Worm (Caenorhabditis elegans): Measurements from ENCODE around the gene srj-4.
A peak's percentile ranks its signal among the peaks of the same experiment; 100 is the strongest.

srj-4 gene

ce11 chrV:12190943-12191569, 28.1 kb downstream of the srj-4 start, which contains the start of gene dpy-30 (continued):
- no peak for TF ChIP-seq let-607 (tag; optimal IDR thresholded peaks at IDR 0.05)
- no peak for TF ChIP-seq ceh-91 (GFP tag; IDR thresholded peaks at IDR 0.05)
- no peak for TF ChIP-seq chd-7 (tag; optimal IDR thresholded peaks at IDR 0.05)
- no peak for TF ChIP-seq gei-17 (GFP tag; optimal IDR thresholded peaks at IDR 0.05)
- TF ChIP-seq hlh-12 (tag; optimal IDR thresholded peaks at IDR 0.05), result no peak
- TF ChIP-seq F49E8.2 (tag; optimal IDR thresholded peaks at IDR 0.05; ENCODE audit: insufficient read depth), result peak; percentile 60
- no peak for TF ChIP-seq F52B5.7 (tag; optimal IDR thresholded peaks at IDR 0.05)
- no peak for TF ChIP-seq Y53G8AR.9 (GFP tag; conservative IDR thresholded peaks at IDR 0.05)
- TF ChIP-seq B0019.2 (GFP tag; conservative IDR thresholded peaks at IDR 0.05), result no peak
- no peak for TF ChIP-seq B0336.3 (GFP tag; IDR thresholded peaks at IDR 0.05)
- TF ChIP-seq repo-1 (tag; optimal IDR thresholded peaks at IDR 0.05), result no peak
- TF ChIP-seq lsl-1 (GFP tag; optimal IDR thresholded peaks at IDR 0.05), result peak; percentile 62
- no peak for TF ChIP-seq ccch-3 (GFP tag; optimal IDR thresholded peaks at IDR 0.05)
- TF ChIP-seq aptf-3 (GFP tag; IDR thresholded peaks at IDR 0.05), result no peak
- TF ChIP-seq madf-3 (GFP tag; IDR thresholded peaks at IDR 0.05), result no peak
- TF ChIP-seq hrde-1 (tag; optimal IDR thresholded peaks at IDR 0.05; ENCODE audit: borderline replicate concordance), result no peak
- TF ChIP-seq nhr-179 (tag; optimal IDR thresholded peaks at IDR 0.05), result no peak
- no peak for TF ChIP-seq sea-2 (GFP tag; IDR thresholded peaks at IDR 0.05)
- TF ChIP-seq egl-18 (GFP tag; IDR thresholded peaks at IDR 0.05), result no peak
- no peak for TF ChIP-seq rec-8 (tag; optimal IDR thresholded peaks at IDR 0.05)
- TF ChIP-seq ztf-26 (tag; optimal IDR thresholded peaks at IDR 0.05), result no peak
- TF ChIP-seq hlh-26 (GFP tag; conservative IDR thresholded peaks at IDR 0.05), result no peak
- TF ChIP-seq T07F8.4 (tag; optimal IDR thresholded peaks at IDR 0.05), result no peak
- TF ChIP-seq attf-6 (GFP tag; IDR thresholded peaks at IDR 0.05), result no peak
- TF ChIP-seq nhr-90 (tag; optimal IDR thresholded peaks at IDR 0.05), result no peak
- no peak for TF ChIP-seq ZK185.1 (tag; optimal IDR thresholded peaks at IDR 0.05; ENCODE audit: poor library complexity, severe bottlenecking)
- no peak for TF ChIP-seq C17E4.6 (GFP tag; IDR thresholded peaks at IDR 0.05)
- TF ChIP-seq lin-26 (GFP tag; IDR thresholded peaks at IDR 0.05), result no peak
- TF ChIP-seq zim-3 (tag; optimal IDR thresholded peaks at IDR 0.05), result no peak
- TF ChIP-seq rpc-1 (optimal IDR thresholded peaks at IDR 0.05), result no peak
- TF ChIP-seq rpc-1 (tag; optimal IDR thresholded peaks at IDR 0.05), result no peak
- no peak for TF ChIP-seq F55B11.4 (tag; optimal IDR thresholded peaks at IDR 0.05; ENCODE audit: borderline replicate concordance, insufficient read depth)
- TF ChIP-seq mxl-1 (tag; optimal IDR thresholded peaks at IDR 0.05), result no peak
- TF ChIP-seq ceh-100 (GFP tag; IDR thresholded peaks at IDR 0.05), result no peak
- peak; percentile 3 for TF ChIP-seq tbp1 (GFP tag; optimal IDR thresholded peaks at IDR 0.05)
- TF ChIP-seq attf-3 (GFP tag; conservative IDR thresholded peaks at IDR 0.05), result peak; percentile 67
- TF ChIP-seq F37B4.10 (GFP tag; IDR thresholded peaks at IDR 0.05), result no peak
- no peak for TF ChIP-seq nfya-2 (GFP tag; IDR thresholded peaks at IDR 0.05)
- no peak for TF ChIP-seq F23B12.7 (tag; optimal IDR thresholded peaks at IDR 0.05; ENCODE audit: insufficient read depth)
- no peak for TF ChIP-seq atf-7 (tag; optimal IDR thresholded peaks at IDR 0.05)
- TF ChIP-seq hmg-20 (GFP tag; IDR thresholded peaks at IDR 0.05), result no peak
- peak; percentile 57 for TF ChIP-seq snpc-3.4 (tag; optimal IDR thresholded peaks at IDR 0.05)
- no peak for TF ChIP-seq ztf-25 (GFP tag; IDR thresholded peaks at IDR 0.05)
- TF ChIP-seq T26A5.8 (tag; optimal IDR thresholded peaks at IDR 0.05), result no peak
- no peak for TF ChIP-seq sdz-38 (tag; optimal IDR thresholded peaks at IDR 0.05)
- no peak for TF ChIP-seq mes-4 (tag; optimal IDR thresholded peaks at IDR 0.05)
- no peak for TF ChIP-seq lin-40 (tag; optimal IDR thresholded peaks at IDR 0.05)
- no peak for TF ChIP-seq mel-28 (tag; optimal IDR thresholded peaks at IDR 0.05; ENCODE audit: borderline replicate concordance)
- no peak for TF ChIP-seq hsf-1 (GFP tag; IDR thresholded peaks at IDR 0.05)
